ENCODE assay signal across 3 fruit fly cellular contexts in genomic region chr3R:27919385-27919789, dm6.
TF ChIP-seq lines count a peak whose summit lies in the region.

Gene Boh1 (minus strand): TSS chr3R:27919460.

TF ChIP-seq in whole organism, adult, 20 proteins besides CTCF, POLR2A, EP300 and RAD21 (continued from another document):
- TF ChIP-seq Crg-1 (GFP tag; optimal IDR thresholded peaks at IDR 0.05; lab: Kevin White, UChicago): no peak

TF ChIP-seq in whole organism, embryonic, 481 proteins besides CTCF, POLR2A, EP300 and RAD21 (continued from another document and continues in another):
- TF ChIP-seq CG15479 (GFP tag; optimal IDR thresholded peaks at IDR 0.05; lab: Kevin White, UChicago) (peak; percentile 25), CG6689 (GFP tag; IDR thresholded peaks at IDR 0.05; lab: Robert Waterston, UW) (0 out of 2 replicates have a peak, but pooled peaks have one; percentile 27), wek (GFP tag; optimal IDR thresholded peaks at IDR 0.05; lab: Kevin White, UChicago) (peak; percentile 84), lilli (GFP tag; optimal IDR thresholded peaks at IDR 0.05; lab: Kevin White, UChicago) (peak; percentile 12), CG31365 (tag; optimal IDR thresholded peaks at IDR 0.05; lab: Kevin White, UChicago) (no peak), Dad (GFP tag; optimal IDR thresholded peaks at IDR 0.05; lab: Kevin White, UChicago) (no peak), Eip74EF (GFP tag; optimal IDR thresholded peaks at IDR 0.05; lab: Kevin White, UChicago) (peak in 1 of 2 experiments; percentile 12), stwl (tag; optimal IDR thresholded peaks at IDR 0.05; lab: Kevin White, UChicago) (peak; percentile 39), CG17385 (GFP tag; optimal IDR thresholded peaks at IDR 0.05; lab: Kevin White, UChicago) (peak; percentile 52), PHDP (tag; optimal IDR thresholded peaks at IDR 0.05; lab: Kevin White, UChicago) (peak; percentile 52), sug (tag; optimal IDR thresholded peaks at IDR 0.05; lab: Kevin White, UChicago) (peak; percentile 48), fd3F (GFP tag; optimal IDR thresholded peaks at IDR 0.05; lab: Kevin White, UChicago) (peak; percentile 22), CG12299 (tag; optimal IDR thresholded peaks at IDR 0.05; lab: Kevin White, UChicago) (peak; percentile 15), scrt (GFP tag; optimal IDR thresholded peaks at IDR 0.05; lab: Kevin White, UChicago) (peak; percentile 21), Rfx (GFP tag; IDR thresholded peaks at IDR 0.05; lab: Robert Waterston, UW) (0 out of 2 replicates have a peak, but pooled peaks have one; percentile 13), CG2116 (GFP tag; optimal IDR thresholded peaks at IDR 0.05; lab: Kevin White, UChicago) (peak; percentile 67), maf-S (GFP tag; optimal IDR thresholded peaks at IDR 0.05; lab: Kevin White, UChicago) (no peak), CG14710 (tag; optimal IDR thresholded peaks at IDR 0.05; lab: Kevin White, UChicago) (peak; percentile 51), CG15269 (tag; optimal IDR thresholded peaks at IDR 0.05; lab: Kevin White, UChicago) (peak; percentile 45), CG17361 (GFP tag; IDR thresholded peaks at IDR 0.05; lab: Robert Waterston, UW) (peak; percentile 69; the same call in 2 of the 3 replicates), insv (GFP tag; optimal IDR thresholded peaks at IDR 0.05; lab: Kevin White, UChicago) (no peak), CG6254 (GFP tag; optimal IDR thresholded peaks at IDR 0.05; lab: Kevin White, UChicago) (no peak), Hmr (GFP tag; optimal IDR thresholded peaks at IDR 0.05; lab: Kevin White, UChicago) (peak; percentile 36), Fer3 (tag; optimal IDR thresholded peaks at IDR 0.05; lab: Kevin White, UChicago) (peak; percentile 17), Hey (tag; optimal IDR thresholded peaks at IDR 0.05; lab: Kevin White, UChicago) (no peak), Ets97D (GFP tag; optimal IDR thresholded peaks at IDR 0.05; lab: Kevin White, UChicago) (peak; percentile 23), Abd-B (GFP tag; optimal IDR thresholded peaks at IDR 0.05; lab: Kevin White, UChicago) (peak; percentile 29), Bgb (GFP tag; IDR thresholded peaks at IDR 0.05; lab: Robert Waterston, UW; ENCODE audit: partially characterized antibody) (no peak), tgo (GFP tag; IDR thresholded peaks at IDR 0.05; lab: Robert Waterston, UW) (peak; percentile 24; the same call in 1 of the 3 replicates), ato (GFP tag; IDR thresholded peaks at IDR 0.05; lab: Robert Waterston, UW; ENCODE audit: partially characterized antibody) (no peak), sens-2 (GFP tag; IDR thresholded peaks at IDR 0.05; lab: Robert Waterston, UW) (no peak), slbo (GFP tag; IDR thresholded peaks at IDR 0.05; lab: Robert Waterston, UW) (peak; percentile 25; the same call in 1 of the 2 replicates), Doc3 (GFP tag; IDR thresholded peaks at IDR 0.05; lab: Robert Waterston, UW; ENCODE audit: partially characterized antibody) (no peak), Nf-YC (tag; optimal IDR thresholded peaks at IDR 0.05; lab: Kevin White, UChicago) (peak; percentile 59), E2f2 (GFP tag; IDR thresholded peaks at IDR 0.05; lab: Robert Waterston, UW) (peak; percentile 28; the same call in 1 of the 2 replicates), CG30020 (tag; optimal IDR thresholded peaks at IDR 0.05; lab: Kevin White, UChicago) (peak; percentile 47), CG13296 (GFP tag; optimal IDR thresholded peaks at IDR 0.05; lab: Kevin White, UChicago) (peak; percentile 56), CG18476 (GFP tag; optimal IDR thresholded peaks at IDR 0.05; lab: Kevin White, UChicago) (no peak), CG2678 (tag; optimal IDR thresholded peaks at IDR 0.05; lab: Kevin White, UChicago) (peak; percentile 60), CG1647 (GFP tag; optimal IDR thresholded peaks at IDR 0.05; lab: Kevin White, UChicago) (no peak), MBD-R2 (GFP tag; IDR thresholded peaks at IDR 0.05; lab: Robert Waterston, UW) (peak; percentile 53; the same call in 1 of the 2 replicates), Max (GFP tag; optimal IDR thresholded peaks at IDR 0.05; lab: Kevin White, UChicago) (no peak), Mes4 (GFP tag; optimal IDR thresholded peaks at IDR 0.05; lab: Kevin White, UChicago) (no peak), CG2889 (GFP tag; IDR thresholded peaks at IDR 0.05; lab: Robert Waterston, UW) (no peak), ewg (GFP tag; optimal IDR thresholded peaks at IDR 0.05; lab: Kevin White, UChicago) (no peak), Blimp-1 (GFP tag; optimal IDR thresholded peaks at IDR 0.05; lab: Kevin White, UChicago) (peak; percentile 13), Fer2 (tag; optimal IDR thresholded peaks at IDR 0.05; lab: Kevin White, UChicago) (peak; percentile 32), CG7987 (GFP tag; optimal IDR thresholded peaks at IDR 0.05; lab: Kevin White, UChicago) (no peak), CG2120 (GFP tag; optimal IDR thresholded peaks at IDR 0.05; lab: Kevin White, UChicago) (peak; percentile 3), CG12391 (tag; optimal IDR thresholded peaks at IDR 0.05; lab: Kevin White, UChicago) (peak; percentile 61), Pdp1 (GFP tag; optimal IDR thresholded peaks at IDR 0.05; lab: Kevin White, UChicago) (peak in 1 of 2 experiments; percentile 7), gem (tag; optimal IDR thresholded peaks at IDR 0.05; lab: Kevin White, UChicago) (peak; percentile 54), lola (GFP tag; optimal IDR thresholded peaks at IDR 0.05; lab: Kevin White, UChicago) (peak in 1 of 3 experiments; percentile 23), Hr51 (GFP tag; optimal IDR thresholded peaks at IDR 0.05; lab: Kevin White, UChicago) (peak in 1 of 2 experiments; percentile 24), grau (tag; optimal IDR thresholded peaks at IDR 0.05; lab: Kevin White, UChicago) (peak; percentile 41), CG15601 (tag; optimal IDR thresholded peaks at IDR 0.05; lab: Kevin White, UChicago) (peak; percentile 32), HmgZ (tag; optimal IDR thresholded peaks at IDR 0.05; lab: Kevin White, UChicago) (peak; percentile 34), CG12769 (tag; optimal IDR thresholded peaks at IDR 0.05; lab: Kevin White, UChicago) (no peak), CG14965 (GFP tag; optimal IDR thresholded peaks at IDR 0.05; lab: Kevin White, UChicago; ENCODE audit: borderline replicate concordance) (no peak), croc (GFP tag; conservative IDR thresholded peaks at IDR 0.05; lab: Robert Waterston, UW) (no peak), CG17328 (GFP tag; IDR thresholded peaks at IDR 0.05; lab: Robert Waterston, UW) (no peak), dmrt11E (tag; optimal IDR thresholded peaks at IDR 0.05; lab: Kevin White, UChicago) (peak; percentile 14), CG9817 (tag; optimal IDR thresholded peaks at IDR 0.05; lab: Kevin White, UChicago) (peak; percentile 2)

TF ChIP-seq in whole organism, prepupa, 60 proteins besides CTCF, POLR2A, EP300 and RAD21 (continued from another document):
- no peak for TF ChIP-seq spab (GFP tag; optimal IDR thresholded peaks at IDR 0.05; lab: Kevin White, UChicago)
- peak; percentile 79 for TF ChIP-seq achi (GFP tag; optimal IDR thresholded peaks at IDR 0.05; lab: Kevin White, UChicago)
- no peak for TF ChIP-seq Lpt (GFP tag; optimal IDR thresholded peaks at IDR 0.05; lab: Kevin White, UChicago)
- TF ChIP-seq CG3919 (GFP tag; optimal IDR thresholded peaks at IDR 0.05; lab: Kevin White, UChicago): peak; percentile 23
- TF ChIP-seq Sox15 (GFP tag; optimal IDR thresholded peaks at IDR 0.05; lab: Kevin White, UChicago): no peak
- TF ChIP-seq Blimp-1 (GFP tag; optimal IDR thresholded peaks at IDR 0.05; lab: Kevin White, UChicago): no peak
- TF ChIP-seq Hr4 (GFP tag; optimal IDR thresholded peaks at IDR 0.05; lab: Kevin White, UChicago): no peak
- no peak for TF ChIP-seq CG6808 (GFP tag; optimal IDR thresholded peaks at IDR 0.05; lab: Kevin White, UChicago)
- TF ChIP-seq CG7368 (GFP tag; optimal IDR thresholded peaks at IDR 0.05; lab: Kevin White, UChicago): no peak
- peak; percentile 23 for TF ChIP-seq pdm3 (GFP tag; optimal IDR thresholded peaks at IDR 0.05; lab: Kevin White, UChicago)
- TF ChIP-seq CG6854 (GFP tag; optimal IDR thresholded peaks at IDR 0.05; lab: Kevin White, UChicago): no peak
- no peak for TF ChIP-seq Eip75B (GFP tag; optimal IDR thresholded peaks at IDR 0.05; lab: Kevin White, UChicago)
- TF ChIP-seq CG34406 (GFP tag; optimal IDR thresholded peaks at IDR 0.05; lab: Kevin White, UChicago): peak; percentile 10
- TF ChIP-seq CG10631 (GFP tag; optimal IDR thresholded peaks at IDR 0.05; lab: Kevin White, UChicago): peak; percentile 13
- no peak for TF ChIP-seq acj6 (GFP tag; optimal IDR thresholded peaks at IDR 0.05; lab: Kevin White, UChicago)
- TF ChIP-seq CG9139 (GFP tag; optimal IDR thresholded peaks at IDR 0.05; lab: Kevin White, UChicago): no peak
- TF ChIP-seq CG6792 (GFP tag; optimal IDR thresholded peaks at IDR 0.05; lab: Kevin White, UChicago): peak; percentile 11
- peak; percentile 66 for TF ChIP-seq dsx (GFP tag; optimal IDR thresholded peaks at IDR 0.05; lab: Kevin White, UChicago; ENCODE audit: poor library complexity, severe bottlenecking)
- TF ChIP-seq CG11902 (GFP tag; optimal IDR thresholded peaks at IDR 0.05; lab: Kevin White, UChicago): no peak
- TF ChIP-seq CG8632 (GFP tag; optimal IDR thresholded peaks at IDR 0.05; lab: Kevin White, UChicago): no peak
- peak; percentile 33 for TF ChIP-seq Smox (GFP tag; optimal IDR thresholded peaks at IDR 0.05; lab: Kevin White, UChicago)
- no peak for TF ChIP-seq CG1621 (tag; optimal IDR thresholded peaks at IDR 0.05; lab: Kevin White, UChicago)
- TF ChIP-seq OdsH (GFP tag; optimal IDR thresholded peaks at IDR 0.05; lab: Kevin White, UChicago): peak; percentile 29
- TF ChIP-seq CG8119 (GFP tag; IDR thresholded peaks at IDR 0.05; lab: Robert Waterston, UW): no peak
- no peak for TF ChIP-seq CG11294 (GFP tag; IDR thresholded peaks at IDR 0.05; lab: Robert Waterston, UW)
- no peak for TF ChIP-seq fd59A (GFP tag; optimal IDR thresholded peaks at IDR 0.05; lab: Kevin White, UChicago)
- TF ChIP-seq Sox102F (GFP tag; optimal IDR thresholded peaks at IDR 0.05; lab: Kevin White, UChicago): peak; percentile 1
- TF ChIP-seq topi (GFP tag; optimal IDR thresholded peaks at IDR 0.05; lab: Kevin White, UChicago): peak; percentile 32
- TF ChIP-seq CG10669 (GFP tag; optimal IDR thresholded peaks at IDR 0.05; lab: Kevin White, UChicago): no peak
- peak; percentile 38 for TF ChIP-seq fkh (GFP tag; optimal IDR thresholded peaks at IDR 0.05; lab: Kevin White, UChicago)
- TF ChIP-seq Ets96B (tag; optimal IDR thresholded peaks at IDR 0.05; lab: Kevin White, UChicago): no peak
- peak; percentile 45 for TF ChIP-seq CG3032 (tag; optimal IDR thresholded peaks at IDR 0.05; lab: Kevin White, UChicago)
- no peak for TF ChIP-seq net (GFP tag; optimal IDR thresholded peaks at IDR 0.05; lab: Kevin White, UChicago)
- no peak for TF ChIP-seq Ets21C (GFP tag; optimal IDR thresholded peaks at IDR 0.05; lab: Kevin White, UChicago)
- no peak for TF ChIP-seq CG6163 (GFP tag; IDR thresholded peaks at IDR 0.05; lab: Robert Waterston, UW)
- TF ChIP-seq vri (GFP tag; optimal IDR thresholded peaks at IDR 0.05; lab: Kevin White, UChicago): no peak
- TF ChIP-seq esn (GFP tag; optimal IDR thresholded peaks at IDR 0.05; lab: Kevin White, UChicago): peak; percentile 44
- no peak for TF ChIP-seq dac (GFP tag; optimal IDR thresholded peaks at IDR 0.05; lab: Kevin White, UChicago)
- peak; percentile 69 for TF ChIP-seq svp (GFP tag; lab: Kevin White, UChicago)
- TF ChIP-seq Eip93F (GFP tag; optimal IDR thresholded peaks at IDR 0.05; lab: Kevin White, UChicago): no peak
